Worm (Caenorhabditis elegans) whole organism, mixed stage, embryonic: ENCODE data around the gene klc-1.
A peak's percentile ranks its signal among the peaks of the same experiment; 100 is the strongest.

Experiments used
- M03D4.4 ChIP-seq: sonication (generic microtip); optimal IDR thresholded peaks from 2 replicates; lab custom pipeline; 2017; ENCODE audit warnings: mild to moderate bottlenecking, missing genetic modification characterization, missing compliant biosample characterization
- bed-3 ChIP-seq: fragments of 200-800 bp; sonication (Bioruptor generic); optimal IDR thresholded peaks from 3 replicates; lab custom pipeline; 2018; ENCODE audit warnings: mild to moderate bottlenecking, missing genetic modification characterization, moderate library complexity, missing compliant biosample characterization
- blmp-1 ChIP-seq: fragments of 150-350 bp; optimal IDR thresholded peaks from 2 replicates; lab custom pipeline; 2014; ENCODE audit warnings: missing biosample characterization, missing genetic modification characterization
- ceh-43 ChIP-seq: fragments of 200-800 bp; sonication (Bioruptor generic); optimal IDR thresholded peaks from 2 replicates; lab custom pipeline; 2018; ENCODE audit warnings: mild to moderate bottlenecking, missing genetic modification characterization, moderate library complexity, missing compliant biosample characterization
- ceh-83 ChIP-seq: fragments of 200-800 bp; sonication (Bioruptor generic); optimal IDR thresholded peaks from 2 replicates; lab custom pipeline; 2018; ENCODE audit warnings: mild to moderate bottlenecking, missing genetic modification characterization, missing compliant biosample characterization
- cnd-1 ChIP-seq: fragments of 200-800 bp; sonication (Bioruptor generic); optimal IDR thresholded peaks from 2 replicates; lab custom pipeline; 2018; ENCODE audit warnings: mild to moderate bottlenecking, missing genetic modification characterization, missing compliant biosample characterization
- drap-1 ChIP-seq: fragments of 200-800 bp; sonication (Bioruptor generic); optimal IDR thresholded peaks from 3 replicates; lab custom pipeline; 2018; ENCODE audit warnings: mild to moderate bottlenecking, missing genetic modification characterization, missing compliant biosample characterization
- elt-1 ChIP-seq: sonication (generic microtip); optimal IDR thresholded peaks from 2 replicates; lab custom pipeline; 2017; ENCODE audit warnings: missing genetic modification characterization, mild to moderate bottlenecking, missing compliant biosample characterization, antibody characterized with exemption, moderate library complexity, borderline replicate concordance; ENCODE audit not compliant: insufficient read depth
- ham-2 ChIP-seq: fragments of 200-800 bp; sonication (Bioruptor generic); optimal IDR thresholded peaks from 2 replicates; lab custom pipeline; 2018; ENCODE audit warnings: mild to moderate bottlenecking, missing genetic modification characterization, missing compliant biosample characterization
- hlh-1 ChIP-seq: fragments of 150-350 bp; optimal IDR thresholded peaks from 2 replicates; lab custom pipeline; 2014; ENCODE audit warnings: missing biosample characterization, missing genetic modification reagents, missing genetic modification characterization
- lin-13 ChIP-seq: fragments of 150-350 bp; optimal IDR thresholded peaks from 2 replicates; lab custom pipeline; 2014; ENCODE audit warnings: missing biosample characterization, missing genetic modification characterization
- lin-32 ChIP-seq: fragments of 200-800 bp; sonication (Bioruptor generic); optimal IDR thresholded peaks from 2 replicates; lab custom pipeline; 2018; ENCODE audit warnings: mild to moderate bottlenecking, missing genetic modification characterization, missing compliant biosample characterization
- lsy-2 ChIP-seq: fragments of 150-350 bp; optimal IDR thresholded peaks from 2 replicates; lab custom pipeline; 2014; ENCODE audit warnings: missing biosample characterization, missing genetic modification characterization
- mab-5 ChIP-seq: fragments of 150-350 bp; optimal IDR thresholded peaks from 2 replicates; lab custom pipeline; 2014; ENCODE audit warnings: missing biosample characterization, missing genetic modification characterization
- mep-1 ChIP-seq: fragments of 150-350 bp; optimal IDR thresholded peaks from 2 replicates; lab custom pipeline; 2017; ENCODE audit warnings: missing biosample characterization, missing genetic modification reagents, missing genetic modification characterization, inconsistent platforms
- mls-2 ChIP-seq: sonication (generic microtip); optimal IDR thresholded peaks from 2 replicates; lab custom pipeline; 2016; ENCODE audit warnings: mild to moderate bottlenecking, missing genetic modification characterization, moderate library complexity, missing compliant biosample characterization
- nhr-12 ChIP-seq: fragments of 150-350 bp; optimal IDR thresholded peaks from 2 replicates; lab custom pipeline; 2014; ENCODE audit warnings: missing biosample characterization, missing genetic modification characterization
- nhr-237 ChIP-seq: fragments of 150-350 bp; optimal IDR thresholded peaks from 2 replicates; lab custom pipeline; 2014; ENCODE audit warnings: missing biosample characterization, missing genetic modification characterization
- nhr-28 ChIP-seq: fragments of 150-350 bp; optimal IDR thresholded peaks from 2 replicates; lab custom pipeline; 2014; ENCODE audit warnings: missing biosample characterization, missing genetic modification characterization
- nhr-76 ChIP-seq: sonication (generic microtip); optimal IDR thresholded peaks from 2 replicates; lab custom pipeline; 2017; ENCODE audit warnings: missing biosample characterization, missing genetic modification characterization
- pha-4 ChIP-seq: fragments of 150-350 bp; optimal IDR thresholded peaks from 2 replicates; lab custom pipeline; 2018; ENCODE audit warnings: missing biosample characterization, missing genetic modification reagents, missing genetic modification characterization
- snpc-4 ChIP-seq: fragments of 150-350 bp; optimal IDR thresholded peaks from 2 replicates; lab custom pipeline; 2014; ENCODE audit warnings: missing biosample characterization, missing genetic modification characterization
- sptf-1 ChIP-seq: sonication (generic microtip); optimal IDR thresholded peaks from 2 replicates; lab custom pipeline; 2017; ENCODE audit warnings: mild to moderate bottlenecking, missing genetic modification characterization, moderate library complexity, missing compliant biosample characterization
- tbx-8 ChIP-seq: fragments of 200-800 bp; sonication (Bioruptor generic); optimal IDR thresholded peaks from 2 replicates; lab custom pipeline; 2018; ENCODE audit warnings: mild to moderate bottlenecking, missing genetic modification characterization, moderate library complexity, missing compliant biosample characterization
- unc-120 ChIP-seq: sonication (generic microtip); optimal IDR thresholded peaks from 2 replicates; lab custom pipeline; 2017; ENCODE audit warnings: missing genetic modification characterization, missing compliant biosample characterization; ENCODE audit not compliant: poor library complexity, severe bottlenecking
- unc-39 ChIP-seq: fragments of 150-350 bp; optimal IDR thresholded peaks from 2 replicates; lab custom pipeline; 2014; ENCODE audit warnings: missing biosample characterization, missing genetic modification characterization
- unc-62 ChIP-seq: fragments of 150-350 bp; optimal IDR thresholded peaks from 2 replicates; lab custom pipeline; 2014; ENCODE audit warnings: missing biosample characterization, missing genetic modification reagents, missing genetic modification characterization
- zip-8 ChIP-seq: fragments of 150-350 bp; optimal IDR thresholded peaks from 2 replicates; lab custom pipeline; 2014; ENCODE audit warnings: missing biosample characterization, missing genetic modification characterization

The klc-1 gene

DNA sequence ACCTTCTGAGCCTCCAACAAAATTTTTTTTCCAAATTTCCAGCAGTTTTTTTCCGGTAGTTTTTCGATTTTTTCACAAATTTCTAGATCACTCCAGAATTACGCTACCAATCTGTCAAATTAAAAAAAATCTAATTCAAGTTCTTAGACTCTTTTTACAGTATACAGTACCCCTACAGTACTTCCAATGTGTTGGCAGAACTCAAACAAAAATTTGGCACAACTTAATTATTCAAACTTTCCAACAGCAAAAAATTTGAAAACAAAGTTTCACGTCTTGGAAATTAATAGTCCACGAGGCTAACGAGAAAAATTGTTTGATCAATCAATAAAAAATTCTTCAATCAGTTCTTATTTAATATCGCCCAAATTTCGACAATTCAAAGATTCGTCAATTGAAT is 33.7 kb upstream of the klc-1 start, which contains the start of gene F36H1.3:
Gene F36H1.3 (plus strand): TSS at position 323 of the 400 bp plus-strand sequence.
- TF ChIP-seq nhr-12 (tag; lab: Kevin White, UChicago) (no peak), cnd-1 (tag; lab: Kevin White, UChicago) (no peak), ham-2 (GFP tag; lab: Kevin White, UChicago) (no peak), mab-5 (tag; lab: Kevin White, UChicago) (no peak), tbx-8 (GFP tag; lab: Kevin White, UChicago) (no peak), ceh-43 (GFP tag; lab: Kevin White, UChicago) (no peak), lin-13 (tag; lab: Kevin White, UChicago) (no peak), elt-1 (tag; lab: Kevin White, UChicago) (no peak), drap-1 (no peak), sptf-1 (tag; lab: Kevin White, UChicago) (no peak), blmp-1 (tag; lab: Kevin White, UChicago) (no peak)

DNA sequence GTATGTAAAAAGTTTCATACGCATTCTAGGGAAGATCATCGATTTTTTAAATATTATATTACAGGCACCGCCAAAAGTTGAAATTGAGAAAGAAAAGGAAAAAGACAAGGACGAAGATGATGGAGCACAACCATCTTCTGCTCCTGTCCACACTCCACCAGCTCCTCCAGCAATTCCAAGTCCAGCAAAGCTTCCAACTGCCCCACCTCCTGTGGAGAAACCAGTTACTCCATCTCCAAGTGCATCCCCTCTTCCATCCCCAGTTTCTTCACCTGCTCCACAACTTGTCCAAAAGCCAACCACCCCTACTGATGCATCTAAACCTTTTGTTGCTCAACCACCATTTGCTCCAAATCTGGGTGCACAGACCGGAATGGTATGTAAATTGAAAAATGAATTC is 31.6 kb upstream of the klc-1 start:
- TF ChIP-seq ceh-43 (GFP tag; lab: Kevin White, UChicago) (no peak), lin-13 (tag; lab: Kevin White, UChicago) (no peak), lin-32 (GFP tag; lab: Kevin White, UChicago) (no peak), zip-8 (tag; lab: Kevin White, UChicago) (no peak), elt-1 (tag; lab: Kevin White, UChicago) (no peak), mls-2 (tag; lab: Kevin White, UChicago) (no peak), sptf-1 (tag; lab: Kevin White, UChicago) (no peak), M03D4.4 (tag; lab: Kevin White, UChicago) (no peak), unc-120 (no peak)

DNA sequence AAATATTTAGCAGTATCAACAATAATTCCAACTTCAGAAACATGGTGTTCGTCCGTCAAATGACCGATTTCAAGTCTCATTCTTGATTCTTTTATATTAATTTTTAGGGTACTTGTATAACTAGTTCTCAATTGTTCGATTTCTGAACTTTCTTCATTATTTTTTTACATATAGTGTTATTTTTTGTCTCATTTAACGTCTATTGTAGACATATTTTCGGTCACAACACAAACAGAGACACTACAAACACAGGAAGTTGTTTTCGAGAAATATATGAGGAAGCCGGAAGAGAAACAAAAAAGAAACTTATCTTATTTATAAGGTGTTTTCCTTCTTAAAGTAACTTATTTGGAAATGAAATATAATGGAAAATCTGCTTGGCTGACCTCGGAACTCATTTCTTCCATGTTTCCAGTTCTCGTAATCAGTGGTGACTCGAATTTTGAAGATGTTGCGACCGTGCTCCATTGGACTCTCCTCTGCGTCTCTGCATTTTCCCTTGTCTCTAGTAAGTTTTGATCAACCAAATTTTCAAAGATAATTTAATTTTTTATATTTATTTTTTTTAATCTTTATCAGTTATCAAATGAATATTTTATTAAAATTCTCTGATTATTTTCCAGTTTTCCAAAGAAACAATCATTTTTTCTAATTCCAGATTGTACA is 29.8 kb upstream of the klc-1 start, which contains the start of the genes F36H1.12 and lin-3:
Gene F36H1.12 (minus strand): TSS at position 51 of the 666 bp plus-strand sequence.
Gene lin-3 (plus strand): TSS at position 657 of the 666 bp plus-strand sequence.
- no peak for TF ChIP-seq lsy-2 (tag; lab: Kevin White, UChicago)
- TF ChIP-seq lin-32 (GFP tag; lab: Kevin White, UChicago), result no peak
- no peak for TF ChIP-seq nhr-28 (tag; lab: Kevin White, UChicago)
- TF ChIP-seq nhr-237, result no peak
- TF ChIP-seq sptf-1 (tag; lab: Kevin White, UChicago), result no peak
- no peak for TF ChIP-seq snpc-4 (tag; lab: Kevin White, UChicago)
- no peak for TF ChIP-seq bed-3 (GFP tag; lab: Kevin White, UChicago)
- no peak for TF ChIP-seq blmp-1 (tag; lab: Kevin White, UChicago)
- TF ChIP-seq nhr-12 (tag; lab: Kevin White, UChicago), result no peak
- no peak for TF ChIP-seq pha-4 (tag; lab: Kevin White, UChicago)
- no peak for TF ChIP-seq tbx-8 (GFP tag; lab: Kevin White, UChicago)
- TF ChIP-seq mls-2 (tag; lab: Kevin White, UChicago), result no peak
- no peak for TF ChIP-seq mep-1
- no peak for TF ChIP-seq elt-1 (tag; lab: Kevin White, UChicago)
- no peak for TF ChIP-seq mab-5 (tag; lab: Kevin White, UChicago)
- no peak for TF ChIP-seq ceh-83 (GFP tag; lab: Kevin White, UChicago)
- TF ChIP-seq zip-8 (tag; lab: Kevin White, UChicago), result no peak
- TF ChIP-seq ceh-43 (GFP tag; lab: Kevin White, UChicago), result no peak

DNA sequence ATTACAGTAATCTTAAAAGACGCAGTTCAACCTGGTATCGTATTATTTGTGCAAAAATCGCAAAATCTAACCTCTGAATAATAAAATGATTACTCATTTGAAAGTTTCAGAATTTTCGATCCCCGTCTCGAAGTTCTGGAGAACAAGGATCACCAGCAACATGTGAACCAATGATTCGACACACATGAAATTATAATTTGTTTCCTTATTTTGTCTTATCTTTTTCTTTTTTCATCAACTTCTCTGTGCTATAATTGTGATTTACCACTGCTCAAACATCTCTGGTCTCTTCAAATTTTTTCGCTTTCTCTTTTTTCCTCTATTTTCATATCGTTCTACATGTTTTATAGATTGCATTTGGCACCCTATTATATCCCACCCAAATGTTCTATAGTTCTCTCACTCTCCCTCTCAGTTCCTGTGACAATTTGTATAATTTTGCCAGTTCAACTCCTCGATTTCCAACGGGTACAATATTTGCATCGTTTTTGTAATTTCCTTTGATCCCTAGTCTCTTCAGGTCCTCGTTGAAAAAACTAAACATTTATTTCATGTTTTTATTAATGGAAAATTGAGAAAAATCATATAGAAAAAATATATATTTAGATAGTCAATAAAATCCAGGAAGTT is 20.4 kb upstream of the klc-1 start:
- TF ChIP-seq drap-1 (no peak), unc-39 (tag; lab: Kevin White, UChicago) (no peak), lin-13 (tag; lab: Kevin White, UChicago) (no peak), nhr-28 (tag; lab: Kevin White, UChicago) (no peak)

DNA sequence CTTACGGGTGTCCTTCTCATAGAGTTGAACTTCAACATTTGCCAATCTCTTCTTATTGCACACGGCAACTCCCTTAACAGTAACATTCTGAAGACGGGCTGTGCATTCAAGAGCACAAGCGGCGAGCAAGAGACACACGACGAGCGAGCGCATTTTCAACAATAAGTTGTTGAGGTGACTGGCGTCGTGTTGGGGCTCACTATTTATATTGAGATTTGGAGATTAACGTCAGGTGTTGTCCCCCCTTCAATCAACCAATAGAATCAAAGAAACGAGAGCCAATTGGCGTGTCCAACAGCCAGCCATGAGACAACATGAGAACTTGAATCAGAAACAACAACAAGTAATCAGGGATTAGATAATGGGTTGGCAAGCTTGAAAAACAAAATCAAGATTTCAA is 19.6 kb upstream of the klc-1 start, which contains the start of gene ttr-16:
Gene ttr-16 (minus strand): TSS at position 176 of the 400 bp plus-strand sequence.
- no peak for TF ChIP-seq nhr-12 (tag; lab: Kevin White, UChicago)
- peak; percentile 97 for TF ChIP-seq hlh-1 (tag; lab: Kevin White, UChicago)
- TF ChIP-seq unc-62 (GFP tag; lab: Kevin White, UChicago), result peak; percentile 80
- no peak for TF ChIP-seq lin-13 (tag; lab: Kevin White, UChicago)
- TF ChIP-seq nhr-76, result no peak
- TF ChIP-seq cnd-1 (tag; lab: Kevin White, UChicago), result no peak
- peak; percentile 59 for TF ChIP-seq unc-120
- no peak for TF ChIP-seq mab-5 (tag; lab: Kevin White, UChicago)
